Worm (Caenorhabditis elegans): ENCODE measurements around the gene W06G6.9.

Gene W06G6.9

DNA sequence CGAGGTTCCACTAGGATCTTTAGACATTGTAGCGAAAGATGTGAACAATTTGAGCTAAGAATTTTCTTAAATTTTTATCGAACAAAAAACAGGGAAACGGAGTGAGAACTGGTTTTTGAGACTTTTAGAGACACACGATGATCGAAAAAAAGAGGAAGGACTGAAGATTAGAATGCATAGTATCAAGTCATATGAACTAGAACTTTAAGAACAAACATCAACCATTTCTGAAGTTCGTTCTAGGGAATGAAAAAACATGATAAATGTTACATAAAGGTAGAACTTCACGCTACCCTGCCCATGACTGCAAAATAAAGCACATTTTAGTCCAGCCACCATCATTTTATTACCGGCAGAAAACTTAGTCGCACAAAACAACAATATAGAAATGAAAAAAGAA is at the start of gene W06G6.9:
W06G6.9 (minus strand) TSS at position 101 of the 400 bp plus-strand sequence.
- TF ChIP-seq ztf-11 (tag; optimal IDR thresholded peaks at IDR 0.05): no peak
- TF ChIP-seq ztf-4 (tag; optimal IDR thresholded peaks at IDR 0.05): no peak
- no peak for TF ChIP-seq ceh-82 (tag; optimal IDR thresholded peaks at IDR 0.05)
- TF ChIP-seq R02D3.7 (tag; optimal IDR thresholded peaks at IDR 0.05): no peak
- TF ChIP-seq lin-39 (tag; optimal IDR thresholded peaks at IDR 0.05): no peak
- no peak for TF ChIP-seq skn-1 (tag; optimal IDR thresholded peaks at IDR 0.05)
- TF ChIP-seq pqm-1 (tag; optimal IDR thresholded peaks at IDR 0.05): no peak
- TF ChIP-seq jun-1 (tag; optimal IDR thresholded peaks at IDR 0.05): no peak
- TF ChIP-seq pha-4 (tag; optimal IDR thresholded peaks at IDR 0.05): no peak
- TF ChIP-seq nhr-25 (tag; optimal IDR thresholded peaks at IDR 0.05): no peak
- TF ChIP-seq elt-3 (tag; optimal IDR thresholded peaks at IDR 0.05): no peak
- no peak for TF ChIP-seq mml-1 (tag; optimal IDR thresholded peaks at IDR 0.05)
- TF ChIP-seq nhr-23 (tag; optimal IDR thresholded peaks at IDR 0.05): no peak
- TF ChIP-seq snpc-4 (tag; optimal IDR thresholded peaks at IDR 0.05): no peak
- TF ChIP-seq eor-1 (tag; optimal IDR thresholded peaks at IDR 0.05): no peak
- TF ChIP-seq nhr-237 (tag; optimal IDR thresholded peaks at IDR 0.05): no peak
- TF ChIP-seq nhr-12 (tag; optimal IDR thresholded peaks at IDR 0.05): no peak
- no peak for TF ChIP-seq ceh-9 (tag; optimal IDR thresholded peaks at IDR 0.05)

DNA sequence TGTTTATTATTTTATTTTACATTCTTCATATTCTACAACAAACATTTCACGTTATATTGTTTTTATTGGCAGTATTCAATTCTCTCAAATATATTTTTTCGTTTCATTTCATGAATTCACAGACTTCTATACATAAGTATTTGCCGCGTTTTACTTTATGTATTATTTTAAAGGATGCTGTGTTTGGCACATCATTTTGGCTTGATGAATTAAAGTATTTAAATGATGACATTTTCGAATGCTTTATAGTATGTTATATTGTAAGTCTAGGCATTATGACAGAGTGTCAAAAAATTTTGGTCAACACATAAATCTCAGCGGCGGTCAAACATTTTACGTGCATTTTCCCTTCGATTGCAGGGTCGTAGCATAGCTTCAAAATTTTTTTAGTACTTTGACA is 49.2 kb upstream of the W06G6.9 start:
- TF ChIP-seq snpc-4 (tag; optimal IDR thresholded peaks at IDR 0.05) (no peak), ceh-16 (tag; optimal IDR thresholded peaks at IDR 0.05) (no peak), sea-2 (GFP tag; optimal IDR thresholded peaks at IDR 0.05) (no peak), aly-2 (tag; optimal IDR thresholded peaks at IDR 0.05) (no peak), elt-2 (tag; optimal IDR thresholded peaks at IDR 0.05) (no peak), eor-1 (tag; optimal IDR thresholded peaks at IDR 0.05) (no peak), lsy-12 (tag; optimal IDR thresholded peaks at IDR 0.05) (no peak), jun-1 (tag; optimal IDR thresholded peaks at IDR 0.05) (no peak), fos-1 (tag; optimal IDR thresholded peaks at IDR 0.05) (no peak), unc-39 (tag; optimal IDR thresholded peaks at IDR 0.05) (no peak), daf-12 (tag; optimal IDR thresholded peaks at IDR 0.05) (no peak), nfya-1 (tag; optimal IDR thresholded peaks at IDR 0.05; ENCODE audit: insufficient read depth) (no peak), nhr-77 (tag; optimal IDR thresholded peaks at IDR 0.05) (no peak), nhr-23 (tag; optimal IDR thresholded peaks at IDR 0.05) (no peak), ZK546.5 (tag; optimal IDR thresholded peaks at IDR 0.05) (no peak)

DNA sequence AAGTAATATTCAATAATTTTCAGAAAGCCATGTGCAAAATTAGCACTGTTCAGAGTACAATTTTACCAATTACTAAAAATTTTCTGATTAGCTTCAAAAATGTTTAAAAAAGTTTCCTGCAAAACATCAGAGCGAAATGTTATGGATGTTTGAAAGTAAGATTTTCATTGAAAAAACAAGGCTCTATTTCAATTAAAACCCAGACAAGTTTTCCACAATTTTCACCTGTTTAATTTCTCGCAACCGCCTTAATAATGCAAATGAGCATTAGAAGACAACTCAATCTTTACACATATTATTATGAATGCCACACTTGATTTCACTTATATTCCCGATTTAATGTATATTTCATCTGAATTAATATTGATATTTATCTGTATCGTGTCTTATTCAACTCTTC is 48.3 kb upstream of the W06G6.9 start, which contains the start of gene srz-101:
srz-101 (plus strand) TSS at position 301 of the 400 bp plus-strand sequence.
- TF ChIP-seq elt-3 (tag; optimal IDR thresholded peaks at IDR 0.05) (no peak), pha-4 (tag; optimal IDR thresholded peaks at IDR 0.05) (no peak), tbx-2 (tag; optimal IDR thresholded peaks at IDR 0.05) (no peak), egl-27 (tag; optimal IDR thresholded peaks at IDR 0.05) (no peak), R02D3.7 (tag; optimal IDR thresholded peaks at IDR 0.05) (no peak)

DNA sequence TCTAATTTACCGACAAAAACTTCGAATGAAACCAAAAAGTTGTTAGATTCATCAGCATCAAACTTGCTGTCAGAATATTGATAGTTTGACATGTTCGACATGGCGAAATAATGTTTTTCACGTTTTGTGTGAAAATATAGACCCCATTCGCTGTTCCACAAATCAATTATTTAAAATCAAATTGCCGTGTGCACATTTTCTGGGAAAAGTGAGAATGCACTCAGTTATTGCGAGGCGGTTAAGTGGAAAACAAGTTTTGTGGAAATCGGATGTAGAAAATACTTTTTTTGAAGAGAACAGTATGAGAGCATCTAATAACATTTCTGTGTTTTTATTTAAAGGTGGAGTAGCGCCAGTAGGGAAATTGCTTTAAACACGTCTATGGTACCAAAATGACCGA is 47.5 kb upstream of the W06G6.9 start, which contains the start of gene srw-42:
srw-42 (minus strand) TSS at position 101 of the 400 bp plus-strand sequence.
- TF ChIP-seq skn-1 (tag; optimal IDR thresholded peaks at IDR 0.05) (no peak), R02D3.7 (tag; optimal IDR thresholded peaks at IDR 0.05) (no peak), aly-2 (tag; optimal IDR thresholded peaks at IDR 0.05) (no peak), fkh-2 (tag; optimal IDR thresholded peaks at IDR 0.05) (no peak), elt-3 (tag; optimal IDR thresholded peaks at IDR 0.05) (no peak), sea-2 (GFP tag; optimal IDR thresholded peaks at IDR 0.05) (no peak), tbx-2 (tag; optimal IDR thresholded peaks at IDR 0.05) (no peak), ceh-16 (tag; optimal IDR thresholded peaks at IDR 0.05) (no peak)

DNA sequence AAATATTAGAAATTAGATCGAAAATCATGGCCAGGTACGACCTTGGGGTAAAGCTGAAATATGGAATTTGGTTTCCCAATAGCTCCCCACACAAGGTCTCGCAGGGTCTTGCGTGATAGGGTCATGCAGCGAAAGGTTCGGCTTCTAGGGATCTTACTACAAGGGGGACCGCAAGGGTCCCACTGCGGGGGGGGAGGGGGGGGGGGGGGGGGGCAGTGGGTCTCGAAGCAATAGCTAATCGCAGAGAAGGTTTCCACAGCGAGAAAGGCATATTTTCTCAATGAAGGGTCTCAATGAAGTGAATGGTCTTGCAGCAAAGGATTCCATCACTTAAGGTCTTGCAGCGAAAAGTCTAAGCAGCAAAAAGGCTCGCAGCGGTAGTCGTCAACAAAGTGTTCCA is 46.7 kb upstream of the W06G6.9 start:
- no peak for TF ChIP-seq R02D3.7 (tag; optimal IDR thresholded peaks at IDR 0.05)
- no peak for TF ChIP-seq nhr-28 (tag; optimal IDR thresholded peaks at IDR 0.05)
- TF ChIP-seq ztf-4 (tag; optimal IDR thresholded peaks at IDR 0.05): no peak
- TF ChIP-seq ceh-9 (tag; optimal IDR thresholded peaks at IDR 0.05): no peak
- TF ChIP-seq fkh-2 (tag; optimal IDR thresholded peaks at IDR 0.05): no peak
- TF ChIP-seq fkh-10 (GFP tag; optimal IDR thresholded peaks at IDR 0.05): no peak
- TF ChIP-seq nhr-11 (tag; optimal IDR thresholded peaks at IDR 0.05): no peak
- no peak for TF ChIP-seq ztf-11 (tag; optimal IDR thresholded peaks at IDR 0.05)
- TF ChIP-seq nfya-1 (tag; optimal IDR thresholded peaks at IDR 0.05; ENCODE audit: insufficient read depth): no peak
- no peak for TF ChIP-seq nhr-237 (tag; optimal IDR thresholded peaks at IDR 0.05)
- no peak for TF ChIP-seq lin-39 (tag; optimal IDR thresholded peaks at IDR 0.05)
- TF ChIP-seq mml-1 (tag; optimal IDR thresholded peaks at IDR 0.05): no peak
- no peak for TF ChIP-seq unc-62 (GFP tag; optimal IDR thresholded peaks at IDR 0.05)
- no peak for TF ChIP-seq eor-1 (tag; optimal IDR thresholded peaks at IDR 0.05)
- TF ChIP-seq nhr-76 (tag; optimal IDR thresholded peaks at IDR 0.05): no peak
- no peak for TF ChIP-seq ceh-82 (tag; optimal IDR thresholded peaks at IDR 0.05)
- TF ChIP-seq nhr-43 (tag; optimal IDR thresholded peaks at IDR 0.05; ENCODE audit: poor library complexity, severe bottlenecking): no peak
- TF ChIP-seq nhr-23 (tag; optimal IDR thresholded peaks at IDR 0.05): no peak
- TF ChIP-seq daf-12 (tag; optimal IDR thresholded peaks at IDR 0.05): no peak
- no peak for TF ChIP-seq sea-2 (GFP tag; optimal IDR thresholded peaks at IDR 0.05)
